Fruit fly (Drosophila melanogaster): ENCODE data around the gene Bcat.

- TF ChIP-seq pdm3 (GFP tag; optimal IDR thresholded peaks at IDR 0.05) (no peak), cyc (GFP tag; optimal IDR thresholded peaks at IDR 0.05) (no peak), CG8119 (GFP tag; IDR thresholded peaks at IDR 0.05) (no peak)
Observed at dm6 chrX:13358240-13358799, 38.4 kb upstream of the Bcat start.
